Fruit fly (Drosophila melanogaster) whole organism, prepupa: ENCODE measurements around the gene CG14683.

Source experiments
- CG11762 ChIP-seq: fragments of 200-800 bp; sonication (Bioruptor generic); optimal IDR thresholded peaks from 3 replicates; lab custom pipeline; 2016; ENCODE audit warnings: missing biosample characterization, missing genetic modification characterization; ENCODE audit not compliant: insufficient read depth
- CG4318 ChIP-seq: fragments of 200-800 bp; sonication (Bioruptor generic); optimal IDR thresholded peaks from 3 replicates; lab custom pipeline; 2017; ENCODE audit warnings: missing biosample characterization, mild to moderate bottlenecking, missing genetic modification characterization
- CG6163 ChIP-seq: fragments of 200-800 bp; sonication (Bioruptor generic); IDR thresholded peaks from 3 replicates; pipeline ENCODE4 v1.3.6; 2022; ENCODE audit warnings: missing biosample characterization, missing genetic modification characterization
- CG6808 ChIP-seq: fragments of 200-800 bp; sonication (Bioruptor generic); optimal IDR thresholded peaks from 3 replicates; lab custom pipeline; 2017; ENCODE audit warnings: missing biosample characterization, missing genetic modification characterization, mild to moderate bottlenecking, moderate library complexity, missing genetic modification reagents
- CG8632 ChIP-seq: fragments of 200-800 bp; sonication (Bioruptor generic); optimal IDR thresholded peaks from 3 replicates; lab custom pipeline; 2016; ENCODE audit warnings: missing biosample characterization, missing genetic modification characterization
- Eip75B ChIP-seq: fragments of 200-800 bp; sonication (Bioruptor generic); optimal IDR thresholded peaks from 3 replicates; lab custom pipeline; 2016; ENCODE audit warnings: missing biosample characterization, missing genetic modification characterization
- Gug ChIP-seq: fragments of 200-800 bp; sonication (Bioruptor generic); IDR thresholded peaks from 2 replicates; pipeline ENCODE4 v1.3.6; 2022; ENCODE audit warnings: missing biosample characterization, missing genetic modification characterization
- Smox ChIP-seq: fragments of 200-800 bp; sonication (Bioruptor generic); optimal IDR thresholded peaks from 3 replicates; lab custom pipeline; 2016; ENCODE audit warnings: missing biosample characterization, missing genetic modification characterization
- dac ChIP-seq: fragments of 200-800 bp; sonication (Bioruptor generic); optimal IDR thresholded peaks from 2 replicates; lab custom pipeline; 2017; ENCODE audit warnings: missing biosample characterization, mild to moderate bottlenecking, missing genetic modification characterization

DNA sequence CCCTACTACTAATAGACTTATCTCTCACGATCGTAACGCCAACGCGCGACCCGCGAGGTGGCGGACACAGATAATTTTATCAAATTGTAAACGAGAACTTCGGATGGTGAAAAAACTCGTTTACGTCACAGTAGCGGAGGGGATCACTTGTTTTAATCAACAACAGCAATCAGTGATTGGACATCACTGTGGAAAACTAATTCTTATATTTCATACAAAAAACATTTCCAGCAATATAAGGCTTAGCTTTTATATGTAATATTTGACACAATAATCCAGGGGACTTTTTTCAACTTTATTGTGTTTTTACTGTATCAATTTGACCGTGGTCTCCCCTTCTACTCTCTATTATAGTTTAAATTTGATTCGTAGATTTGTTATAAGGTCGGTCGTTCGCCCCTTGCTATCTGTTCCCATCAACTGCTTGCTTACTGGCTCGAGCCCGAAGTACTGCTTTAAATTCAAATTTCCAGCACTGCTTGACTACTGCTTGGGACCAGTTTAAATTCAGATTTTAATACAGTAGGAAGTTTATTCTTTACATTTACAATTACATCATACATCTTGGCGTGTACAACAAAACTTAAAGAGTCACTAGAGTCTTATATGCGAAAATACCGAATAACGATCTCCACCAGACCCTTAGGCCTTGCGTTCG is 19.1 kb upstream of the CG14683 start, which contains the start of gene CG6465:
- no peak for TF ChIP-seq CG4318
- no peak for TF ChIP-seq Eip75B (GFP tag; lab: Kevin White, UChicago)
- no peak for TF ChIP-seq Gug
- no peak for TF ChIP-seq CG11762
- no peak for TF ChIP-seq CG8632
- no peak for TF ChIP-seq CG6808
- no peak for TF ChIP-seq Smox (GFP tag; lab: Kevin White, UChicago)
- TF ChIP-seq CG6163 (GFP tag; lab: Robert Waterston, UW) = no peak
- no peak for TF ChIP-seq dac (GFP tag; lab: Kevin White, UChicago)
